Worm (Caenorhabditis elegans): Measurements from ENCODE around the gene prmt-9.

- TF ChIP-seq hlh-15 (tag; optimal IDR thresholded peaks at IDR 0.05): no peak
- TF ChIP-seq madf-2 (tag; optimal IDR thresholded peaks at IDR 0.05): no peak
- no peak for TF ChIP-seq sox-4 (tag; optimal IDR thresholded peaks at IDR 0.05)
- TF ChIP-seq pag-3 (tag; optimal IDR thresholded peaks at IDR 0.05; ENCODE audit: borderline replicate concordance): no peak
- TF ChIP-seq ref-2 (tag; optimal IDR thresholded peaks at IDR 0.05): no peak
- no peak for TF ChIP-seq dve-1 (tag; optimal IDR thresholded peaks at IDR 0.05)
- TF ChIP-seq ceh-9 (tag; optimal IDR thresholded peaks at IDR 0.05): no peak
- TF ChIP-seq dmd-4 (tag; optimal IDR thresholded peaks at IDR 0.05; ENCODE audit: borderline replicate concordance): no peak
- TF ChIP-seq ama-1 (optimal IDR thresholded peaks at IDR 0.05): no peak
- no peak for TF ChIP-seq ceh-45 (GFP tag; IDR thresholded peaks at IDR 0.05)
- no peak for TF ChIP-seq lin-11 (tag; optimal IDR thresholded peaks at IDR 0.05)
- TF ChIP-seq fkh-10 (GFP tag; optimal IDR thresholded peaks at IDR 0.05): no peak
Observed at ce11 chrIV:12700204-12700603, 16.0 kb upstream of the prmt-9 start.

All from whole organism, late embryonic.